Worm (Caenorhabditis elegans): ENCODE measurements around the gene srh-8.
A peak's percentile ranks its signal among the peaks of the same experiment; 100 is the strongest.

DNA sequence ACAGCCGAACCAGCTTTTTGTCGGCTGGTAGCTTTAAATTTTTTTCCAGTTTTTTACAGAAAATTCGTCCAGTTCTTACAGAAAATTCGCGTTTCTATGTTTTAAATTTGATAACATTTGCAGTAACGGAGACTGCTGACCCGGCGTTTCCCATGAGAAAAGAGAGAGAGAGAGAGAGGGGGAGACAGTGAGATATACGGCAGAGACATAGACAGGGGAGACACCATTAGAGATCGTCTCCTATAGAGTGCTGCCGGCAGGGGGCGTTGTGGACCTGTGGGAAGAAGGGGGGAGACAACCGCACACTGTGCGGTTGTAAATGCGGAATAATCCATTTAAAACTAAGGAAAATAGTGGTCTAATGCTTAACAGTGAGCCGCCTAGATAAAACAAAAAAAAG lies 24.3 kb downstream of the srh-8 start:
- TF ChIP-seq ref-2 (tag; optimal IDR thresholded peaks at IDR 0.05) (peak; percentile 60), pat-9 (tag; optimal IDR thresholded peaks at IDR 0.05) (no peak)

All from whole organism, late embryonic.